Worm (Caenorhabditis elegans): ENCODE results near the gene col-128.

The col-128 gene

DNA sequence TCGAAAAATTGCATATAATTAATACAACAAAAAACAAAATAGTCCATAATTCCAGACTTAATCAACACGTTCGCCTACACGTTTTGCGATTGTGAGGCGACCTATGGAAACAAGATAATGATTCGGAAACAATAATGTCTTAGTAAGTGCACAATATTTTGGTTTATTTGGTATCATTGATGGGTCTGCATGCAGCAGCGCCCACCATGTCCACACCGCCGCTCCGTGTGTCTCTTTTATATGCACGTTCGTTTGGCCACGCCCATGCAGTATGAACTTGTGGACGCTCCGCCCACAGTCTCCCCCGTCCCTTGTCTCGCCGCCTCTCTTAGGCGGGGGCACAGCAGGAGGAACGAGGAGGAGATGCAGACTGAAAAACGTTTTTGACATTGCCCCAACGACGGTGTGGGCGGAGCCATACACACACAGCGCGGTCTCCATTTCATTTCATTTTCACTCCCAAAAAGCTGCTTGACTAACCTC, 42.5 kb upstream of the col-128 start, which contains the start of gene mig-38 (continued):
- TF ChIP-seq isw-1 (GFP tag; IDR thresholded peaks at IDR 0.05) (0 out of 2 replicates have a peak, but pooled peaks have one; percentile 1), fkh-8 (tag; optimal IDR thresholded peaks at IDR 0.05) (peak; percentile 62), mep-1 (tag; optimal IDR thresholded peaks at IDR 0.05) (peak; percentile 46), hpl-2 (GFP tag; optimal IDR thresholded peaks at IDR 0.05) (no peak), C16A3.4 (tag; optimal IDR thresholded peaks at IDR 0.05) (no peak), ama-1 (optimal IDR thresholded peaks at IDR 0.05) (peak; percentile 93), lsy-2 (tag; optimal IDR thresholded peaks at IDR 0.05) (peak; percentile 34 to 42), pqm-1 (tag; optimal IDR thresholded peaks at IDR 0.05) (no peak), nhr-20 (tag; optimal IDR thresholded peaks at IDR 0.05) (peak; percentile 70), F16B12.6 (tag; optimal IDR thresholded peaks at IDR 0.05) (no peak), nhr-76 (tag; optimal IDR thresholded peaks at IDR 0.05) (no peak), unc-130 (tag; optimal IDR thresholded peaks at IDR 0.05) (no peak), efl-1 (optimal IDR thresholded peaks at IDR 0.05) (peak in 1 of 2 experiments; percentile 24), efl-1 (GFP tag; optimal IDR thresholded peaks at IDR 0.05 in 1 of 2) (no peak), egl-27 (tag; optimal IDR thresholded peaks at IDR 0.05) (no peak), lin-15B (tag; optimal IDR thresholded peaks at IDR 0.05) (no peak), mef-2 (tag; optimal IDR thresholded peaks at IDR 0.05) (no peak), pax-3 (tag; optimal IDR thresholded peaks at IDR 0.05) (no peak), lir-3 (tag; optimal IDR thresholded peaks at IDR 0.05; ENCODE audit: poor library complexity) (peak; percentile 51), xbp-1 (tag; optimal IDR thresholded peaks at IDR 0.05) (peak; percentile 6), fkh-4 (tag; optimal IDR thresholded peaks at IDR 0.05; ENCODE audit: borderline replicate concordance) (no peak), nhr-237 (tag; optimal IDR thresholded peaks at IDR 0.05) (no peak), efl-3 (GFP tag; optimal IDR thresholded peaks at IDR 0.05) (peak; percentile 48), alr-1 (tag; optimal IDR thresholded peaks at IDR 0.05; ENCODE audit: borderline replicate concordance) (no peak), swsn-7 (tag; optimal IDR thresholded peaks at IDR 0.05) (peak; percentile 39), elt-3 (tag; optimal IDR thresholded peaks at IDR 0.05) (no peak), nhr-19 (GFP tag; conservative IDR thresholded peaks at IDR 0.05) (peak; percentile 18; the same call in 1 of the 2 replicates), irx-1 (tag; optimal IDR thresholded peaks at IDR 0.05) (no peak), snu-23 (GFP tag; optimal IDR thresholded peaks at IDR 0.05) (peak; percentile 51), hlh-4 (tag; optimal IDR thresholded peaks at IDR 0.05) (no peak), aha-1 (tag; optimal IDR thresholded peaks at IDR 0.05) (no peak), ztf-4 (tag; optimal IDR thresholded peaks at IDR 0.05) (no peak), lin-39 (tag; optimal IDR thresholded peaks at IDR 0.05) (no peak), Y116A8C.19 (tag; optimal IDR thresholded peaks at IDR 0.05; ENCODE audit: borderline replicate concordance) (no peak), tbx-2 (tag; optimal IDR thresholded peaks at IDR 0.05) (peak; percentile 14), dsc-1 (tag; optimal IDR thresholded peaks at IDR 0.05) (peak; percentile 29), mab-9 (GFP tag; IDR thresholded peaks at IDR 0.05) (0 out of 2 replicates have a peak, but pooled peaks have one; percentile 11), nhr-12 (tag; optimal IDR thresholded peaks at IDR 0.05) (no peak), skn-1 (tag; optimal IDR thresholded peaks at IDR 0.05) (peak; percentile 13), sup-37 (GFP tag; optimal IDR thresholded peaks at IDR 0.05) (no peak), elt-2 (tag; optimal IDR thresholded peaks at IDR 0.05) (peak; percentile 25), ceh-63 (GFP tag; optimal IDR thresholded peaks at IDR 0.05) (no peak), fos-1 (tag; optimal IDR thresholded peaks at IDR 0.05) (no peak), tlp-1 (tag; optimal IDR thresholded peaks at IDR 0.05) (no peak), zag-1 (tag; optimal IDR thresholded peaks at IDR 0.05) (no peak)

Measured in whole organism, L1 larva.